Fruit fly (Drosophila melanogaster): ENCODE measurements around the gene CG15212.

CG15212 gene

DNA sequence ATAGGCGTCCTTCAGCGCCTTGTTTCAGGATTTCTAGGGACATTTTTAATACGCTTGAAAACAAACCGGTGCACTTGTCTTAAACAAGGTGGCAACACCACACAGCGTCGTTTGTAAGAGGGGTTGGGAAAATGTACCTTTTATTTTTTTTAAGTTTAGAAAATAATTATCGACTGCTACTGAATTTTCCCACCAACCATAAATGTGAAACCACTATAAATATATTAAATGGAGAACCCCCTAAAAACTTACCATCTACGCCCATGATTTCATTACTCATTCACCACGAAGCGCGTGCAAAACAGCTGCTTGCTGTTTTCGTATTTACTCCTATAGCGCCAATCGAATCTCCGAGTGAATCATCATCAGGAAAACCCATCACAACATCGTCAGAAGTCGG, 8.0 kb downstream of the CG15212 start, which contains the start of the genes Tcs5 and CHMP2B (continued):
- TF ChIP-seq Blimp-1 (GFP tag; optimal IDR thresholded peaks at IDR 0.05) (peak; percentile 98), CG7368 (GFP tag; optimal IDR thresholded peaks at IDR 0.05) (peak; percentile 99), dac (GFP tag; optimal IDR thresholded peaks at IDR 0.05) (peak; percentile 100), fkh (GFP tag; optimal IDR thresholded peaks at IDR 0.05) (peak; percentile 97), Sox102F (GFP tag; optimal IDR thresholded peaks at IDR 0.05) (peak; percentile 100), Met (GFP tag; optimal IDR thresholded peaks at IDR 0.05) (peak; percentile 100), CG8319 (GFP tag; optimal IDR thresholded peaks at IDR 0.05) (peak; percentile 100), dsx (GFP tag; optimal IDR thresholded peaks at IDR 0.05; ENCODE audit: poor library complexity, severe bottlenecking) (peak; percentile 99), Eip75B (GFP tag; optimal IDR thresholded peaks at IDR 0.05) (peak; percentile 100), fd59A (GFP tag; optimal IDR thresholded peaks at IDR 0.05) (peak; percentile 100), CG3919 (GFP tag; optimal IDR thresholded peaks at IDR 0.05) (peak; percentile 100), CG8119 (GFP tag; IDR thresholded peaks at IDR 0.05) (peak; percentile 99)

DNA sequence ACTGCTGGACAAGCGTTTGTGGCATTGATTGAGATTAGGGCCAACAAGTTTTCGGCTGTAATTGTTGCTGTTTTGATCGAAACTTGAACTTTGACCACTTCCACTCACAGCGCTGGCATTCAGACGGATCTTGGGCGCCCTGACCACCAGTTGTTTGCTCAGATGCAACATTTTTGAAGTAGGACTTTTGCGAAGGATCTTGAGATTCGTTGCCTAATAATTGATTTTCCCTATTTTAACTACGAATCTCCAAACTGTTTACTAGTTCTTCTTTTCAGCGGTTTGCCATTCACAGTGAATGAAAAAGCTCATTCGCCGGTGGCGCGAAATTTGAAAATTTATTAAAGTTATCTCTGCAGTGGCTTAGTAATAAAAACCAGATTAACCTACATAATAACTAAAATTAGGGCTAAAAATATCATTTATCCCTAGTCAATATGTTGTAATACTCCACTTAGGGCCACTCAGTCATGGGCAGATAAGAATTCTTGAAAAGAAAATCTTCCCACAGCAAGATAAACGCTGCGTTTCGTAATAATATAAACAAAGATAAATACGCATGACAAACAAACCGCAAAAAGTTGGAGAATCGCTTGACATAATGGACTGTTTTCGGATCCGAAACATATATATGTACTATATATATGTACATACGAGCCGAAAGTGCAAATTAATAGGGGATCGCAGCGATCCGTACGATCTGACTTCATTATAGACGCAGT, 10.2 kb downstream of the CG15212 start, which contains the start of the genes Dhrs4 and Gdap1:
Gene Dhrs4 (minus strand): TSS at position 267 of the 722 bp plus-strand sequence.
Gene Gdap1 (plus strand): TSS at position 574 of the 722 bp plus-strand sequence.
- TF ChIP-seq CG4318 (GFP tag; optimal IDR thresholded peaks at IDR 0.05) (no peak), topi (GFP tag; optimal IDR thresholded peaks at IDR 0.05) (no peak), ss (GFP tag; optimal IDR thresholded peaks at IDR 0.05) (peak in 1 of 2 experiments; percentile 70), CG8119 (GFP tag; IDR thresholded peaks at IDR 0.05) (0 out of 3 replicates have a peak, but pooled peaks have one; percentile 29), CG6808 (GFP tag; optimal IDR thresholded peaks at IDR 0.05) (peak; percentile 56), fkh (GFP tag; optimal IDR thresholded peaks at IDR 0.05) (peak; percentile 72), svp (GFP tag) (peak; percentile 87), CG16779 (tag; optimal IDR thresholded peaks at IDR 0.05) (peak; percentile 16), pdm3 (GFP tag; optimal IDR thresholded peaks at IDR 0.05) (no peak), CG15336 (GFP tag; IDR thresholded peaks at IDR 0.05) (peak; percentile 36; the same call in 1 of the 2 replicates), CG6854 (GFP tag; optimal IDR thresholded peaks at IDR 0.05) (peak; percentile 33), Eip78C (GFP tag) (peak; percentile 57), CG11762 (GFP tag; optimal IDR thresholded peaks at IDR 0.05; ENCODE audit: insufficient read depth) (no peak), CG9139 (GFP tag; optimal IDR thresholded peaks at IDR 0.05) (peak; percentile 49), CG6276 (GFP tag; optimal IDR thresholded peaks at IDR 0.05) (peak; percentile 71)

- peak; percentile 95 for TF ChIP-seq svp (GFP tag)
- no peak for TF ChIP-seq CG6792 (GFP tag; optimal IDR thresholded peaks at IDR 0.05)
- no peak for TF ChIP-seq Smox (GFP tag; optimal IDR thresholded peaks at IDR 0.05)
- no peak for TF ChIP-seq CG11294 (GFP tag; IDR thresholded peaks at IDR 0.05)
- no peak for TF ChIP-seq CG6163 (GFP tag; IDR thresholded peaks at IDR 0.05)
- no peak for TF ChIP-seq CG6808 (GFP tag; optimal IDR thresholded peaks at IDR 0.05)
- TF ChIP-seq Hr38 (GFP tag; optimal IDR thresholded peaks at IDR 0.05) = no peak
- TF ChIP-seq CG8119 (GFP tag; IDR thresholded peaks at IDR 0.05) = no peak
- no peak for TF ChIP-seq CG31627 (GFP tag; optimal IDR thresholded peaks at IDR 0.05)
- TF ChIP-seq Blimp-1 (GFP tag; optimal IDR thresholded peaks at IDR 0.05) = peak; percentile 97
- no peak for TF ChIP-seq CG9139 (GFP tag; optimal IDR thresholded peaks at IDR 0.05)
- peak; percentile 38 for TF ChIP-seq CG6854 (GFP tag; optimal IDR thresholded peaks at IDR 0.05)
- no peak for TF ChIP-seq pdm3 (GFP tag; optimal IDR thresholded peaks at IDR 0.05)
- TF ChIP-seq Sox14 (GFP tag; optimal IDR thresholded peaks at IDR 0.05) = no peak
- TF ChIP-seq Sox102F (GFP tag; optimal IDR thresholded peaks at IDR 0.05) = no peak
- no peak for TF ChIP-seq achi (GFP tag; optimal IDR thresholded peaks at IDR 0.05)
- TF ChIP-seq Eip78C (GFP tag) = no peak
- TF ChIP-seq fkh (GFP tag; optimal IDR thresholded peaks at IDR 0.05) = no peak
- TF ChIP-seq Hr39 (GFP tag; optimal IDR thresholded peaks at IDR 0.05) = no peak
- TF ChIP-seq eg (GFP tag; IDR thresholded peaks at IDR 0.05) = 0 out of 3 replicates have a peak, but pooled peaks have one; percentile 18
- no peak for TF ChIP-seq OdsH (GFP tag; optimal IDR thresholded peaks at IDR 0.05)
- TF ChIP-seq Hr4 (GFP tag; optimal IDR thresholded peaks at IDR 0.05) = no peak
- no peak for TF ChIP-seq Gug (GFP tag; IDR thresholded peaks at IDR 0.05)
- TF ChIP-seq CG6276 (GFP tag; optimal IDR thresholded peaks at IDR 0.05) = no peak
- TF ChIP-seq cyc (GFP tag; optimal IDR thresholded peaks at IDR 0.05) = no peak
- TF ChIP-seq ss (GFP tag; optimal IDR thresholded peaks at IDR 0.05) = no peak
Observed at dm6 chr3L:5145814-5146244, 14.5 kb downstream of the CG15212 start, which contains the start of the genes Fitm and AlaRS-m. Gene Fitm (minus strand): TSS chr3L:5146063. Gene AlaRS-m (plus strand): TSS chr3L:5146098.
